Worm (Caenorhabditis elegans): ENCODE results near the gene dmd-10.

DNA sequence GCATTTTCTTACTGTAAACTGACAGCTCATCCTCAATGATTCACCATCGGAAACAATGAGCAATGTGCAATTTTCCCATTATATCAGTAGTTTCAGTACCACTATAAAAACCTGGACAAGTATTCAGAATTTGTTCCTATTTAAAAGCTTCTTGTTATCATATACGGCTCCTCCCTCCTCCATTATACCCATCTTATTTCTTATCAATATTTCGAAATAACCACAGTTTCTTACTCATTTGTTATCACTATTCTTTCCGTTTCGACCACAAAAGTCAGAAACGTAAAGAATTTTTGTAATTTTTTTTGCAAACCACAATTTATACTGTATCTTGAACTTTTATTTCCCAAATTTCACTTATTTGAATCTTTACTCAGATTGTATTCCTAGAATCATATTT lies 31.6 kb upstream of the dmd-10 start:
- no peak for TF ChIP-seq ztf-26 (tag; optimal IDR thresholded peaks at IDR 0.05)
- no peak for TF ChIP-seq snpc-4 (GFP tag; optimal IDR thresholded peaks at IDR 0.05)
- TF ChIP-seq snpc-4 (tag; optimal IDR thresholded peaks at IDR 0.05): no peak
- TF ChIP-seq unc-62 (GFP tag; optimal IDR thresholded peaks at IDR 0.05): no peak
- TF ChIP-seq gei-17 (GFP tag; optimal IDR thresholded peaks at IDR 0.05): no peak
- TF ChIP-seq nhr-179 (tag; optimal IDR thresholded peaks at IDR 0.05): no peak
- TF ChIP-seq mcd-1 (GFP tag; IDR thresholded peaks at IDR 0.05): no peak
- no peak for TF ChIP-seq hmg-20 (GFP tag; IDR thresholded peaks at IDR 0.05)
- no peak for TF ChIP-seq efl-1 (GFP tag; optimal IDR thresholded peaks at IDR 0.05)
- no peak for TF ChIP-seq attf-3 (GFP tag; conservative IDR thresholded peaks at IDR 0.05)
